Worm (Caenorhabditis elegans): ENCODE data around the gene T10C6.16.

ce11 chrV:16057010-16057463, 24.2 kb upstream of the T10C6.16 start, which contains the start of gene F14H3.5:
- TF ChIP-seq ceh-13 (GFP tag; optimal IDR thresholded peaks at IDR 0.05) (no peak), B0310.2 (tag; optimal IDR thresholded peaks at IDR 0.05) (no peak), F13C5.2 (tag; optimal IDR thresholded peaks at IDR 0.05) (no peak), hnd-1 (tag; optimal IDR thresholded peaks at IDR 0.05) (no peak), ama-1 (optimal IDR thresholded peaks at IDR 0.05) (no peak), flt-1 (GFP tag; IDR thresholded peaks at IDR 0.05) (no peak), pes-1 (GFP tag; IDR thresholded peaks at IDR 0.05) (no peak), aly-1 (tag; optimal IDR thresholded peaks at IDR 0.05) (no peak)

Measured in whole organism, early embryonic.